Fruit fly (Drosophila melanogaster): Measurements from ENCODE around the gene Nemp.

The Nemp gene

dm6 chrX:16610601-16611058 lies 44.2 kb downstream of the Nemp start, which contains the start of gene mbt (continued):
- TF ChIP-seq NK7.1 (GFP tag; optimal IDR thresholded peaks at IDR 0.05) (no peak), CG6654 (GFP tag; optimal IDR thresholded peaks at IDR 0.05) (no peak), her (GFP tag; optimal IDR thresholded peaks at IDR 0.05) (peak; percentile 8), CG17912 (GFP tag; optimal IDR thresholded peaks at IDR 0.05) (peak; percentile 16), yki (optimal IDR thresholded peaks at IDR 0.05) (no peak), Dad (GFP tag; optimal IDR thresholded peaks at IDR 0.05) (no peak), Ets65A (GFP tag) (peak; percentile 35), Atf6 (GFP tag; IDR thresholded peaks at IDR 0.05) (no peak), lmd (GFP tag; IDR thresholded peaks at IDR 0.05) (no peak), gce (GFP tag; IDR thresholded peaks at IDR 0.05) (no peak), Atf-2 (GFP tag; optimal IDR thresholded peaks at IDR 0.05) (no peak), CoRest (tag; optimal IDR thresholded peaks at IDR 0.05) (no peak), klu (GFP tag; IDR thresholded peaks at IDR 0.05) (no peak), H2.0 (GFP tag; IDR thresholded peaks at IDR 0.05) (no peak), Fer1 (GFP tag; optimal IDR thresholded peaks at IDR 0.05) (peak; percentile 38), CG10431 (GFP tag; optimal IDR thresholded peaks at IDR 0.05) (no peak), Max (GFP tag; optimal IDR thresholded peaks at IDR 0.05) (peak; percentile 3), CG15479 (GFP tag; optimal IDR thresholded peaks at IDR 0.05) (peak; percentile 50), CG3847 (GFP tag; IDR thresholded peaks at IDR 0.05) (no peak), ac (GFP tag; optimal IDR thresholded peaks at IDR 0.05) (no peak), CG15601 (tag; optimal IDR thresholded peaks at IDR 0.05) (no peak), dan (GFP tag; IDR thresholded peaks at IDR 0.05) (no peak), Chrac-16 (GFP tag; optimal IDR thresholded peaks at IDR 0.05) (no peak), tgo (GFP tag; IDR thresholded peaks at IDR 0.05) (no peak), zen2 (GFP tag; IDR thresholded peaks at IDR 0.05; ENCODE audit: partially characterized antibody) (peak; percentile 86), Hsf (GFP tag; optimal IDR thresholded peaks at IDR 0.05) (peak; percentile 7), cwo (GFP tag; optimal IDR thresholded peaks at IDR 0.05) (no peak), BtbVII (GFP tag; optimal IDR thresholded peaks at IDR 0.05) (no peak), Poxn (GFP tag; IDR thresholded peaks at IDR 0.05) (no peak), gfzf (GFP tag; optimal IDR thresholded peaks at IDR 0.05) (peak; percentile 60), CG32532 (GFP tag; IDR thresholded peaks at IDR 0.05) (peak; percentile 21; the same call in 1 of the 2 replicates), Ets97D (GFP tag; optimal IDR thresholded peaks at IDR 0.05) (peak; percentile 74), CG4617 (GFP tag; optimal IDR thresholded peaks at IDR 0.05; ENCODE audit: borderline replicate concordance) (peak; percentile 86), twi (tag; optimal IDR thresholded peaks at IDR 0.05) (peak; percentile 4), CG17385 (GFP tag; optimal IDR thresholded peaks at IDR 0.05) (peak; percentile 14), CG3995 (GFP tag; optimal IDR thresholded peaks at IDR 0.05) (no peak), CG8359 (GFP tag; optimal IDR thresholded peaks at IDR 0.05; ENCODE audit: borderline replicate concordance) (no peak), ro (GFP tag; IDR thresholded peaks at IDR 0.05) (no peak), Sox102F (GFP tag; optimal IDR thresholded peaks at IDR 0.05) (no peak), wek (GFP tag; optimal IDR thresholded peaks at IDR 0.05) (no peak), ato (GFP tag; IDR thresholded peaks at IDR 0.05; ENCODE audit: partially characterized antibody) (peak; percentile 83), CG10565 (GFP tag; optimal IDR thresholded peaks at IDR 0.05) (no peak), Rx (GFP tag; IDR thresholded peaks at IDR 0.05) (no peak), ems (GFP tag; optimal IDR thresholded peaks at IDR 0.05) (no peak), maf-S (GFP tag; optimal IDR thresholded peaks at IDR 0.05) (peak; percentile 21), Ada2b (GFP tag; IDR thresholded peaks at IDR 0.05) (no peak), sqz (GFP tag; optimal IDR thresholded peaks at IDR 0.05) (peak; percentile 53), Blimp-1 (GFP tag; optimal IDR thresholded peaks at IDR 0.05) (no peak), NC2α (GFP tag; optimal IDR thresholded peaks at IDR 0.05) (no peak), CG3281 (GFP tag; optimal IDR thresholded peaks at IDR 0.05) (no peak), CG8281 (tag; optimal IDR thresholded peaks at IDR 0.05) (no peak), CG12219 (GFP tag; optimal IDR thresholded peaks at IDR 0.05) (no peak)

Measured in whole organism, embryonic.